Fruit fly (Drosophila melanogaster): Measurements from ENCODE around the gene Dd.
A peak's percentile ranks its signal among the peaks of the same experiment; 100 is the strongest.

Gene Dd

dm6 chrX:21322289-21322981 lies 1.4 kb downstream of the Dd start (continued):
- TF ChIP-seq Hr51 (GFP tag; optimal IDR thresholded peaks at IDR 0.05) (no peak), CG4328 (GFP tag; optimal IDR thresholded peaks at IDR 0.05) (peak; percentile 71), sc (optimal IDR thresholded peaks at IDR 0.05) (no peak), sc (GFP tag; optimal IDR thresholded peaks at IDR 0.05) (peak; percentile 6), CG10565 (GFP tag; optimal IDR thresholded peaks at IDR 0.05) (no peak), CG11456 (GFP tag; IDR thresholded peaks at IDR 0.05) (no peak), vnd (GFP tag; IDR thresholded peaks at IDR 0.05; ENCODE audit: partially characterized antibody) (no peak), gfzf (GFP tag; optimal IDR thresholded peaks at IDR 0.05) (no peak), slou (GFP tag; optimal IDR thresholded peaks at IDR 0.05) (no peak), hkb (optimal IDR thresholded peaks at IDR 0.05) (no peak), hkb (GFP tag; IDR thresholded peaks at IDR 0.05) (peak; percentile 42; the same call in 1 of the 2 replicates), her (GFP tag; optimal IDR thresholded peaks at IDR 0.05) (no peak), Side (GFP tag; optimal IDR thresholded peaks at IDR 0.05) (no peak), CG10462 (GFP tag; optimal IDR thresholded peaks at IDR 0.05) (no peak), cato (GFP tag; optimal IDR thresholded peaks at IDR 0.05; ENCODE audit: borderline replicate concordance) (no peak), exex (tag; optimal IDR thresholded peaks at IDR 0.05) (peak; percentile 67), CG4854 (GFP tag; optimal IDR thresholded peaks at IDR 0.05) (no peak), caup (GFP tag; optimal IDR thresholded peaks at IDR 0.05; ENCODE audit: severe bottlenecking) (peak; percentile 46), eyg (GFP tag; optimal IDR thresholded peaks at IDR 0.05) (no peak), ac (GFP tag; optimal IDR thresholded peaks at IDR 0.05) (no peak), Dek (tag; optimal IDR thresholded peaks at IDR 0.05) (no peak), Hsf (GFP tag; optimal IDR thresholded peaks at IDR 0.05) (no peak), HLHmδ (GFP tag; optimal IDR thresholded peaks at IDR 0.05) (no peak), ewg (GFP tag; optimal IDR thresholded peaks at IDR 0.05) (no peak), CG3726 (GFP tag; IDR thresholded peaks at IDR 0.05) (no peak), mld (GFP tag; IDR thresholded peaks at IDR 0.05; ENCODE audit: partially characterized antibody) (no peak), CG4707 (GFP tag; optimal IDR thresholded peaks at IDR 0.05) (no peak), chif (GFP tag; optimal IDR thresholded peaks at IDR 0.05) (no peak), HLH4C (GFP tag; IDR thresholded peaks at IDR 0.05; ENCODE audit: partially characterized antibody) (no peak), CG9797 (GFP tag; optimal IDR thresholded peaks at IDR 0.05) (no peak), CG7987 (GFP tag; optimal IDR thresholded peaks at IDR 0.05) (no peak), NC2α (GFP tag; optimal IDR thresholded peaks at IDR 0.05) (no peak), vfl (GFP tag; optimal IDR thresholded peaks at IDR 0.05) (no peak), Spps (tag; optimal IDR thresholded peaks at IDR 0.05) (no peak), CG32772 (GFP tag; IDR thresholded peaks at IDR 0.05) (no peak), jigr1 (GFP tag; IDR thresholded peaks at IDR 0.05) (no peak), Dref (GFP tag; IDR thresholded peaks at IDR 0.05) (no peak), kah (GFP tag; optimal IDR thresholded peaks at IDR 0.05) (peak; percentile 20)

- TF ChIP-seq E2f1 (GFP tag; IDR thresholded peaks at IDR 0.05) (peak; percentile 85), CG17328 (GFP tag; IDR thresholded peaks at IDR 0.05) (peak; percentile 64), gt (GFP tag; IDR thresholded peaks at IDR 0.05) (peak; percentile 50), z (GFP tag; IDR thresholded peaks at IDR 0.05) (no peak), CG6813 (GFP tag; optimal IDR thresholded peaks at IDR 0.05) (peak; percentile 70), CG5180 (GFP tag; optimal IDR thresholded peaks at IDR 0.05) (peak; percentile 63), CG7786 (GFP tag; optimal IDR thresholded peaks at IDR 0.05) (peak; percentile 79), CG9727 (GFP tag; optimal IDR thresholded peaks at IDR 0.05) (peak; percentile 92), disco-r (GFP tag; optimal IDR thresholded peaks at IDR 0.05) (peak; percentile 40), CG8388 (GFP tag; optimal IDR thresholded peaks at IDR 0.05) (peak; percentile 86), sens (GFP tag) (peak; percentile 97), CG2202 (tag; optimal IDR thresholded peaks at IDR 0.05) (peak; percentile 64), CG30431 (GFP tag; optimal IDR thresholded peaks at IDR 0.05) (peak; percentile 70), unpg (GFP tag; optimal IDR thresholded peaks at IDR 0.05) (peak; percentile 89)
These were observed 4.5 kb downstream of the Dd start, which contains the start of the genes SLIRP1 and anox for dm6 chrX:21319202-21319772. Gene SLIRP1, minus strand, starts transcription at chrX:21319296. Gene anox, minus strand, starts transcription at chrX:21319296.

Data from whole organism, embryonic.